Fruit fly (Drosophila melanogaster): ENCODE results near the gene Eogt.

DNA sequence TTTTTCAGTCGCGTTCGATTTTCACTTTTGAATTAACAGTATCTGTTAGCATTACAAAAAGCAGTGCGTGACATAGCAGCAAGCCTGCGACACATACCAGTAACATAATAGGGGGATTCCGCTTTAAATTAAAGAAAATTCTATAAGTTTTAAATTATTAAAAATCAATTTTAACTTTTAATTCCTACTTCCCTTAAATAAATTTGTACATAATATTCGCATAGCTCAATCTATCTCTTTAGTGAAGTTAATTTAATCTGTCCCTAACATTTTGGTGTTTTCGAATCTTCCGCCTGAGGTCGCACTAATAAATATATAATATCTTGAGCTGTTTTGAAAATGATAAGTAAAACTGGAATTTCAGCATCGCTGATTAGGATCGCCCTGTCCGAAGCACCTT lies 39.6 kb downstream of the Eogt start, which contains the start of gene CG9886:
- TF ChIP-seq CG4496 (GFP tag; IDR thresholded peaks at IDR 0.05), result peak; percentile 62; the same call in 2 of the 3 replicates
- no peak for TF ChIP-seq CG13204 (GFP tag; optimal IDR thresholded peaks at IDR 0.05)
- no peak for TF ChIP-seq Pif1A (GFP tag; optimal IDR thresholded peaks at IDR 0.05)
- TF ChIP-seq CG9948 (tag; optimal IDR thresholded peaks at IDR 0.05), result peak; percentile 50
- no peak for TF ChIP-seq Snoo (tag; optimal IDR thresholded peaks at IDR 0.05)
- peak; percentile 32; the same call in 1 of the 2 replicates for TF ChIP-seq CG32121 (GFP tag; IDR thresholded peaks at IDR 0.05)
- TF ChIP-seq Ets98B (GFP tag; IDR thresholded peaks at IDR 0.05), result peak; percentile 56; the same call in 1 of the 2 replicates
- TF ChIP-seq EcR (GFP tag; optimal IDR thresholded peaks at IDR 0.05), result no peak
- TF ChIP-seq CG14655 (GFP tag; optimal IDR thresholded peaks at IDR 0.05), result peak; percentile 37
- TF ChIP-seq CG17806 (tag; optimal IDR thresholded peaks at IDR 0.05), result no peak
- no peak for TF ChIP-seq CG12605 (GFP tag; IDR thresholded peaks at IDR 0.05)

All from whole organism, pupa.